Worm (Caenorhabditis elegans) whole organism, young adult: ENCODE results near the gene C14A11.5.

Experiments used
- B0035.1 ChIP-seq: sonication (generic microtip); optimal IDR thresholded peaks from 2 replicates; lab custom pipeline; 2016; ENCODE audit warnings: missing genetic modification characterization, mild to moderate bottlenecking, missing compliant biosample characterization, missing genotype, missing genetic modification reagents
- F10E7.11 ChIP-seq: sonication (generic microtip); optimal IDR thresholded peaks from 2 replicates; lab custom pipeline; 2017; ENCODE audit warnings: mild to moderate bottlenecking, missing genetic modification characterization, moderate library complexity, missing compliant biosample characterization
- F22D6.2 ChIP-seq: sonication (generic microtip); optimal IDR thresholded peaks from 2 replicates; lab custom pipeline; 2016; ENCODE audit warnings: mild to moderate bottlenecking, missing genetic modification characterization, missing compliant biosample characterization
- F33H1.4 ChIP-seq: fragments of 200-800 bp; sonication (Bioruptor generic); IDR thresholded peaks from 2 replicates; pipeline ENCODE4 v1.3.6; 2022; ENCODE audit warnings: missing genetic modification reagents, missing genetic modification characterization, missing compliant biosample characterization
- F39B2.1 ChIP-seq: fragments of 200-800 bp; sonication (Bioruptor generic); IDR thresholded peaks from 2 replicates; pipeline ENCODE4 v1.3.6; 2022; ENCODE audit warnings: missing genetic modification reagents, missing genetic modification characterization, missing compliant biosample characterization
- F49E8.2 ChIP-seq: sonication (generic microtip); optimal IDR thresholded peaks from 3 replicates; lab custom pipeline; 2017; ENCODE audit warnings: missing genetic modification characterization, mild to moderate bottlenecking, missing compliant biosample characterization, antibody characterized with exemption, moderate library complexity; ENCODE audit not compliant: insufficient read depth
- K11D2.4 ChIP-seq: fragments of 200-800 bp; sonication (Bioruptor generic); IDR thresholded peaks from 2 replicates; pipeline ENCODE4 v1.3.6; 2022; ENCODE audit warnings: missing genetic modification reagents, missing genetic modification characterization, missing compliant biosample characterization
- K12H6.12 ChIP-seq: fragments of 200-800 bp; sonication (Bioruptor generic); optimal IDR thresholded peaks from 2 replicates; lab custom pipeline; 2018; ENCODE audit warnings: mild to moderate bottlenecking, missing genetic modification characterization, missing compliant biosample characterization
- T26A5.8 ChIP-seq: sonication (generic microtip); optimal IDR thresholded peaks from 2 replicates; lab custom pipeline; 2016; ENCODE audit warnings: missing genetic modification characterization, missing compliant biosample characterization
- Y56A3A.18 ChIP-seq: fragments of 200-800 bp; sonication (Bioruptor generic); IDR thresholded peaks from 2 replicates; pipeline ENCODE4 v1.3.6; 2022; ENCODE audit warnings: missing genetic modification reagents, missing genetic modification characterization, missing compliant biosample characterization
- ama-1 ChIP-seq, 3 experiments: fragments of 150-350 bp in 1 of 3; sonication (generic microtip) in 2 of 3; optimal IDR thresholded peaks; 2 replicates each; lab custom pipeline; 2014 to 2018; ENCODE audit warnings: missing biosample characterization in 2 of 3, missing genetic modification characterization in 2 of 3, missing genetic modification reagents in 2 of 3
- aptf-3 ChIP-seq: fragments of 200-800 bp; sonication (Bioruptor generic); IDR thresholded peaks from 2 replicates; pipeline ENCODE4 v1.3.6; 2022; ENCODE audit warnings: missing genetic modification characterization, missing compliant biosample characterization
- attf-6 ChIP-seq: fragments of 200-800 bp; sonication (Bioruptor generic); IDR thresholded peaks from 2 replicates; pipeline ENCODE4 v1.3.6; 2022; ENCODE audit warnings: missing genetic modification reagents, missing genetic modification characterization, missing compliant biosample characterization
- bed-1 ChIP-seq: fragments of 200-800 bp; sonication (Bioruptor generic); IDR thresholded peaks from 2 replicates; pipeline ENCODE4 v1.3.6; 2022; ENCODE audit warnings: missing genetic modification reagents, missing genetic modification characterization, missing compliant biosample characterization
- bed-2 ChIP-seq: fragments of 200-800 bp; sonication (Bioruptor generic); IDR thresholded peaks from 2 replicates; pipeline ENCODE4 v1.3.6; 2022; ENCODE audit warnings: missing genetic modification reagents, missing genetic modification characterization, missing compliant biosample characterization
- ccch-3 ChIP-seq: fragments of 200-800 bp; sonication (Bioruptor generic); optimal IDR thresholded peaks from 2 replicates; lab custom pipeline; 2018; ENCODE audit warnings: mild to moderate bottlenecking, missing genetic modification characterization, missing compliant biosample characterization
- ceh-100 ChIP-seq: fragments of 200-800 bp; sonication (Bioruptor generic); IDR thresholded peaks from 2 replicates; pipeline ENCODE4 v1.3.6; 2022; ENCODE audit warnings: missing genetic modification reagents, missing genetic modification characterization, missing compliant biosample characterization
- ceh-91 ChIP-seq: fragments of 200-800 bp; sonication (Bioruptor generic); IDR thresholded peaks from 2 replicates; pipeline ENCODE4 v1.3.6; 2022; ENCODE audit warnings: missing genetic modification reagents, missing genetic modification characterization, missing compliant biosample characterization
- chd-7 ChIP-seq: sonication (generic microtip); optimal IDR thresholded peaks from 2 replicates; lab custom pipeline; 2016; ENCODE audit warnings: mild to moderate bottlenecking, missing genetic modification characterization, moderate library complexity, missing compliant biosample characterization
- dpl-1 ChIP-seq: fragments of 150-350 bp; optimal IDR thresholded peaks from 2 replicates; lab custom pipeline; 2014; ENCODE audit warnings: missing biosample characterization, missing genetic modification reagents, missing genetic modification characterization
- egl-44 ChIP-seq: fragments of 200-800 bp; sonication (Bioruptor generic); IDR thresholded peaks from 2 replicates; pipeline ENCODE4 v1.3.6; 2022; ENCODE audit warnings: missing genetic modification reagents, missing genetic modification characterization, missing compliant biosample characterization
- egrh-3 ChIP-seq: fragments of 200-800 bp; sonication (Bioruptor generic); IDR thresholded peaks from 2 replicates; pipeline ENCODE4 v1.3.6; 2022; ENCODE audit warnings: missing genetic modification reagents, missing genetic modification characterization, missing compliant biosample characterization
- ets-4 ChIP-seq: fragments of 200-800 bp; sonication (Bioruptor generic); optimal IDR thresholded peaks from 2 replicates; lab custom pipeline; 2018; ENCODE audit warnings: mild to moderate bottlenecking, missing genetic modification characterization, missing compliant biosample characterization
- fkh-3 ChIP-seq: sonication (generic microtip); optimal IDR thresholded peaks from 2 replicates; lab custom pipeline; 2016; ENCODE audit warnings: mild to moderate bottlenecking, missing genetic modification characterization, missing compliant biosample characterization
- gei-17 ChIP-seq: fragments of 200-800 bp; sonication (Bioruptor generic); optimal IDR thresholded peaks from 2 replicates; lab custom pipeline; 2018; ENCODE audit warnings: mild to moderate bottlenecking, missing genetic modification characterization, missing compliant biosample characterization
- hmg-1.2 ChIP-seq: fragments of 200-800 bp; sonication (Bioruptor generic); IDR thresholded peaks from 2 replicates; pipeline ENCODE4 v1.3.6; 2022; ENCODE audit warnings: missing genetic modification reagents, missing genetic modification characterization, missing compliant biosample characterization
- hrde-1 ChIP-seq: sonication (generic microtip); optimal IDR thresholded peaks from 2 replicates; lab custom pipeline; 2016; ENCODE audit warnings: missing genetic modification characterization, mild to moderate bottlenecking, missing compliant biosample characterization, moderate library complexity, missing genotype, missing genetic modification reagents, borderline replicate concordance
- hsf-1 ChIP-seq: fragments of 200-800 bp; sonication (Bioruptor generic); IDR thresholded peaks from 2 replicates; pipeline ENCODE4 v1.3.6; 2022; ENCODE audit warnings: missing genetic modification reagents, missing genetic modification characterization, missing compliant biosample characterization
- lin-26 ChIP-seq: fragments of 200-800 bp; sonication (Bioruptor generic); IDR thresholded peaks from 2 replicates; pipeline ENCODE4 v1.3.6; 2022; ENCODE audit warnings: missing genetic modification reagents, missing genetic modification characterization, missing compliant biosample characterization
- lin-40 ChIP-seq: sonication (generic microtip); optimal IDR thresholded peaks from 2 replicates; lab custom pipeline; 2016; ENCODE audit warnings: missing genetic modification characterization, mild to moderate bottlenecking, missing compliant biosample characterization, missing genotype, missing genetic modification reagents
- lin-54 ChIP-seq: fragments of 200-800 bp; sonication (Bioruptor generic); optimal IDR thresholded peaks from 2 replicates; lab custom pipeline; 2018; ENCODE audit warnings: mild to moderate bottlenecking, missing genetic modification characterization, missing compliant biosample characterization
- madf-3 ChIP-seq: fragments of 200-800 bp; sonication (Bioruptor generic); IDR thresholded peaks from 2 replicates; pipeline ENCODE4 v1.3.6; 2022; ENCODE audit warnings: missing genetic modification reagents, missing genetic modification characterization, missing compliant biosample characterization
- madf-6 ChIP-seq: fragments of 200-800 bp; sonication (Bioruptor generic); IDR thresholded peaks from 2 replicates; pipeline ENCODE4 v1.3.6; 2022; ENCODE audit warnings: missing genetic modification reagents, missing genetic modification characterization, missing compliant biosample characterization
- mxl-1 ChIP-seq: sonication (generic microtip); optimal IDR thresholded peaks from 2 replicates; lab custom pipeline; 2016; ENCODE audit warnings: missing genetic modification characterization, missing compliant biosample characterization
- nhr-120 ChIP-seq: fragments of 200-800 bp; sonication (Bioruptor generic); IDR thresholded peaks from 2 replicates; pipeline ENCODE4 v1.3.6; 2022; ENCODE audit warnings: missing genetic modification characterization, missing compliant biosample characterization
- nhr-90 ChIP-seq: sonication (generic microtip); optimal IDR thresholded peaks from 2 replicates; lab custom pipeline; 2016; ENCODE audit warnings: missing genotype, mild to moderate bottlenecking, missing genetic modification characterization, missing compliant biosample characterization
- pbrm-1 ChIP-seq: fragments of 200-800 bp; sonication (Bioruptor generic); IDR thresholded peaks from 2 replicates; pipeline ENCODE4 v1.3.6; 2022; ENCODE audit warnings: missing genetic modification reagents, missing genetic modification characterization, missing compliant biosample characterization
- rcor-1 ChIP-seq: fragments of 200-800 bp; sonication (Bioruptor generic); IDR thresholded peaks from 2 replicates; pipeline ENCODE4 v1.3.6; 2022; ENCODE audit warnings: missing genetic modification reagents, missing genetic modification characterization, missing compliant biosample characterization
- sea-2 ChIP-seq: fragments of 200-800 bp; sonication (Bioruptor generic); IDR thresholded peaks from 2 replicates; pipeline ENCODE4 v1.3.6; 2022; ENCODE audit warnings: missing genetic modification characterization, missing compliant biosample characterization
- snpc-4 ChIP-seq, 5 experiments: fragments of 150-350 bp in 1 of 5; sonication (generic microtip) in 4 of 5; optimal IDR thresholded peaks; 2 replicates each; lab custom pipeline; 2014 to 2018; ENCODE audit warnings: missing genetic modification characterization in 5 of 5, missing biosample characterization in 3 of 5, antibody characterized with exemption in 2 of 5, mild to moderate bottlenecking in 2 of 5, missing compliant biosample characterization in 2 of 5, missing genotype in 2 of 5, moderate library complexity in 2 of 5, missing genetic modification reagents in 1 of 5
- sptf-2 ChIP-seq: fragments of 200-800 bp; sonication (Bioruptor generic); optimal IDR thresholded peaks from 2 replicates; lab custom pipeline; 2018; ENCODE audit warnings: mild to moderate bottlenecking, missing genetic modification characterization, missing compliant biosample characterization
- tbp1 ChIP-seq: fragments of 200-800 bp; sonication (Bioruptor generic); optimal IDR thresholded peaks from 2 replicates; lab custom pipeline; 2018; ENCODE audit warnings: mild to moderate bottlenecking, missing genetic modification characterization, missing compliant biosample characterization
- tlf-1 ChIP-seq: fragments of 200-800 bp; sonication (Bioruptor generic); optimal IDR thresholded peaks from 2 replicates; lab custom pipeline; 2018; ENCODE audit warnings: mild to moderate bottlenecking, missing genetic modification characterization, missing compliant biosample characterization
- unc-130 ChIP-seq: sonication (generic microtip); optimal IDR thresholded peaks from 2 replicates; lab custom pipeline; 2016; ENCODE audit warnings: missing genetic modification reagents, missing genetic modification characterization, missing compliant biosample characterization
- unc-62 ChIP-seq: fragments of 150-350 bp; optimal IDR thresholded peaks from 2 replicates; lab custom pipeline; 2014; ENCODE audit warnings: missing biosample characterization, missing genetic modification reagents, missing genetic modification characterization
- ztf-22 ChIP-seq: fragments of 200-800 bp; sonication (Bioruptor generic); optimal IDR thresholded peaks from 2 replicates; lab custom pipeline; 2018; ENCODE audit warnings: mild to moderate bottlenecking, missing genetic modification characterization, moderate library complexity, missing compliant biosample characterization
- ztf-25 ChIP-seq: fragments of 200-800 bp; sonication (Bioruptor generic); IDR thresholded peaks from 2 replicates; pipeline ENCODE4 v1.3.6; 2022; ENCODE audit warnings: missing genetic modification reagents, missing genetic modification characterization, missing compliant biosample characterization
- ztf-3 ChIP-seq: fragments of 200-800 bp; sonication (Bioruptor generic); optimal IDR thresholded peaks from 2 replicates; lab custom pipeline; 2018; ENCODE audit warnings: mild to moderate bottlenecking, missing genetic modification characterization, missing compliant biosample characterization

The C14A11.5 gene

DNA sequence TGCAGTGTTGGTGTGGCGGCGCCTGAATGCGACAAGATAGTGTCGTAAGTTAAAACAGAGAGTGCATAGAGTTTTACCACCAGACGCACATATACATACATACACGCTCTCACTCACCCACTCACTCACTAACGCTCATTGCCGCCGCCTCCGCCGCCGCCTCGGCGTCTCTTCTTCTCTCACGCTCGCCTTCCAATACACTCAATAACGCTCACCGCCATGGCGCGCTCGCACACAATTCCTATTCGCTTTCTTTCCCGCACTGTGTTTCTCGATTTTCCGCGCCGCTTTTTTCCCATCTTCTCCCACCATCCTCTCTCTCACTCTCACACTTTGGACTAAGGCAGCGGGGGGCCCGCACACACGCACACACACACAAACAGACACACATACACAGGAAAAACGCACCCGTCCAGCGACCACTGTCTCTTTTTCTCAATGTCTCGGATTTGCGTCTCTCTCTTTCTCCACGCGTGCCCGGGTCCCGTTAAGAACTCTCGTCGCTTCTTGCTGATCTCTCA is 45.1 kb upstream of the C14A11.5 start, which contains the start of gene kin-29 (continued):
- TF ChIP-seq ztf-22 (GFP tag; lab: Kevin White, UChicago) (peak; percentile 6), bed-1 (no peak), unc-62 (no peak), tbp1 (peak; percentile 41), hmg-1.2 (peak; percentile 70; the same call in 1 of the 2 replicates), dpl-1 (GFP tag; lab: Kevin White, UChicago) (no peak), bed-2 (no peak), B0035.1 (tag; lab: Kevin White, UChicago) (peak; percentile 40), ceh-91 (GFP tag; lab: Robert Waterston, UW) (no peak; the same call in 1 of the 2 replicates), attf-6 (no peak), fkh-3 (tag; lab: Kevin White, UChicago) (no peak), F22D6.2 (tag; lab: Kevin White, UChicago) (no peak), mxl-1 (no peak), lin-40 (tag; lab: Kevin White, UChicago) (peak; percentile 88), lin-26 (GFP tag; lab: Robert Waterston, UW) (peak; percentile 58; the same call in 1 of the 2 replicates), T26A5.8 (tag; lab: Kevin White, UChicago) (no peak), chd-7 (peak; percentile 83), hsf-1 (GFP tag; lab: Robert Waterston, UW) (no peak), F49E8.2 (tag; lab: Kevin White, UChicago) (no peak), F33H1.4 (GFP tag; lab: Robert Waterston, UW) (no peak), rcor-1 (GFP tag; lab: Robert Waterston, UW) (no peak; the same call in 1 of the 2 replicates), ztf-25 (GFP tag; lab: Robert Waterston, UW) (no peak), hrde-1 (no peak), snpc-4 (GFP tag; optimal IDR thresholded peaks at IDR 0.05; lab: Kevin White, UChicago) (peak; percentile 15), snpc-4 (tag; optimal IDR thresholded peaks at IDR 0.05; lab: Kevin White, UChicago) (peak in 3 of 4 experiments; percentile 43 to 66 (median 66)), nhr-90 (peak; percentile 22), K12H6.12 (tag; lab: Kevin White, UChicago) (peak; percentile 96), ama-1 (optimal IDR thresholded peaks at IDR 0.05; lab: Kevin White, UChicago) (no peak), ama-1 (GFP tag; optimal IDR thresholded peaks at IDR 0.05; lab: Kevin White, UChicago) (no peak), sea-2 (GFP tag; lab: Robert Waterston, UW) (no peak), madf-6 (peak; percentile 56; the same call in 1 of the 2 replicates), pbrm-1 (GFP tag; lab: Robert Waterston, UW) (peak; percentile 75; the same call in 1 of the 2 replicates), ceh-100 (GFP tag; lab: Robert Waterston, UW) (no peak), egl-44 (no peak), ccch-3 (GFP tag; lab: Kevin White, UChicago) (no peak), tlf-1 (peak; percentile 22), Y56A3A.18 (peak; percentile 82), ztf-3 (GFP tag; lab: Kevin White, UChicago) (peak; percentile 59), aptf-3 (no peak), unc-130 (GFP tag; lab: Kevin White, UChicago) (no peak), madf-3 (GFP tag; lab: Robert Waterston, UW) (no peak), ets-4 (GFP tag; lab: Kevin White, UChicago) (peak; percentile 7), K11D2.4 (no peak), F39B2.1 (GFP tag; lab: Robert Waterston, UW) (no peak), nhr-120 (GFP tag; lab: Robert Waterston, UW) (no peak), egrh-3 (GFP tag; lab: Robert Waterston, UW) (peak; percentile 81), lin-54 (GFP tag; lab: Kevin White, UChicago) (peak; percentile 47), gei-17 (GFP tag; lab: Kevin White, UChicago) (peak; percentile 82), sptf-2 (no peak), F10E7.11 (no peak)
